Fruit fly (Drosophila melanogaster) whole organism, embryonic: ENCODE data around the gene HP1e.

Experiments used
- Blimp-1 ChIP-seq: fragments of 200-800 bp; sonication (Bioruptor generic); optimal IDR thresholded peaks from 3 replicates; lab custom pipeline; 2018; ENCODE audit warnings: missing biosample characterization, missing genetic modification characterization, mild to moderate bottlenecking, moderate library complexity, missing genetic modification reagents
- CG10959 ChIP-seq: fragments of 200-800 bp; sonication (Bioruptor generic); IDR thresholded peaks from 2 replicates; pipeline ENCODE4 v1.3.6; 2022; ENCODE audit warnings: missing biosample characterization, missing genetic modification characterization
- CG10979 ChIP-seq: fragments of 200-800 bp; sonication (Bioruptor generic); optimal IDR thresholded peaks from 2 replicates; lab custom pipeline; 2018; ENCODE audit warnings: missing biosample characterization, mild to moderate bottlenecking, missing genetic modification characterization, moderate library complexity
- CG12659 ChIP-seq: fragments of 200-800 bp; sonication (Bioruptor generic); optimal IDR thresholded peaks from 3 replicates; lab custom pipeline; 2017; ENCODE audit warnings: mild to moderate bottlenecking, missing biosample characterization, missing genetic modification reagents, missing genetic modification characterization
- CG13287 ChIP-seq: fragments of 200-800 bp; sonication (Bioruptor generic); IDR thresholded peaks from 2 replicates; pipeline ENCODE4 v1.3.6; 2022; ENCODE audit warnings: missing biosample characterization, missing genetic modification characterization; ENCODE audit not compliant: partially characterized antibody
- CG1647 ChIP-seq: fragments of 200-800 bp; sonication (Bioruptor generic); optimal IDR thresholded peaks from 3 replicates; lab custom pipeline; 2016; ENCODE audit warnings: missing biosample characterization, missing genetic modification characterization
- CG17186 ChIP-seq: fragments of 200-800 bp; sonication (Bioruptor generic); optimal IDR thresholded peaks from 3 replicates; lab custom pipeline; 2017; ENCODE audit warnings: missing biosample characterization, missing genetic modification reagents, missing genetic modification characterization
- CG17568 ChIP-seq: fragments of 200-800 bp; sonication (Bioruptor generic); optimal IDR thresholded peaks from 2 replicates; lab custom pipeline; 2018; ENCODE audit warnings: missing biosample characterization, mild to moderate bottlenecking, missing genetic modification characterization, moderate library complexity
- CG2712 ChIP-seq: fragments of 200-800 bp; optimal IDR thresholded peaks from 3 replicates; lab custom pipeline; 2019; ENCODE audit warnings: missing biosample characterization, mild to moderate bottlenecking, missing genetic modification characterization, moderate library complexity
- CG2889 ChIP-seq: fragments of 200-800 bp; sonication (Bioruptor generic); IDR thresholded peaks from 3 replicates; pipeline ENCODE4 v1.3.6; 2022; ENCODE audit warnings: missing biosample characterization, missing genetic modification characterization
- CG30403 ChIP-seq: fragments of 200-800 bp; sonication (Bioruptor generic); optimal IDR thresholded peaks from 3 replicates; lab custom pipeline; 2016; ENCODE audit warnings: missing biosample characterization, missing genetic modification characterization
- CG31388 ChIP-seq: fragments of 200-800 bp; sonication (Bioruptor generic); optimal IDR thresholded peaks from 2 replicates; lab custom pipeline; 2016; ENCODE audit warnings: missing biosample characterization, missing genetic modification characterization
- CG32532 ChIP-seq: fragments of 200-800 bp; sonication (Bioruptor generic); IDR thresholded peaks from 2 replicates; pipeline ENCODE4 v1.3.6; 2022; ENCODE audit warnings: missing biosample characterization, missing genetic modification characterization
- CG33557 ChIP-seq: fragments of 200-800 bp; sonication (Bioruptor generic); optimal IDR thresholded peaks from 2 replicates; lab custom pipeline; 2019; ENCODE audit warnings: missing biosample characterization, mild to moderate bottlenecking, missing genetic modification characterization, moderate library complexity
- CG3995 ChIP-seq: fragments of 200-800 bp; sonication (Bioruptor generic); optimal IDR thresholded peaks from 3 replicates; lab custom pipeline; 2016; ENCODE audit warnings: missing biosample characterization, missing genetic modification characterization
- CG6654 ChIP-seq: fragments of 200-800 bp; sonication (Bioruptor generic); optimal IDR thresholded peaks from 2 replicates; lab custom pipeline; 2017; ENCODE audit warnings: missing biosample characterization, mild to moderate bottlenecking, missing genetic modification characterization
- CG7963 ChIP-seq: fragments of 200-800 bp; sonication (Bioruptor generic); IDR thresholded peaks from 3 replicates; pipeline ENCODE4 v1.3.6; 2022; ENCODE audit warnings: missing biosample characterization, missing genetic modification characterization; ENCODE audit not compliant: partially characterized antibody
- CG8290 ChIP-seq, 3 experiments: fragments of 200-800 bp; sonication (Bioruptor generic); optimal IDR thresholded peaks; 2 replicates each; lab custom pipeline; 2016 to 2019; ENCODE audit warnings: missing biosample characterization in 3 of 3, missing genetic modification characterization in 3 of 3, mild to moderate bottlenecking in 2 of 3, moderate library complexity in 1 of 3
- CG8944 ChIP-seq: fragments of 200-800 bp; sonication (Bioruptor generic); optimal IDR thresholded peaks from 3 replicates; lab custom pipeline; 2016; ENCODE audit warnings: missing biosample characterization, missing genetic modification characterization
- CG9215 ChIP-seq: fragments of 200-800 bp; sonication (Bioruptor generic); IDR thresholded peaks from 2 replicates; pipeline ENCODE4 v1.3.6; 2022; ENCODE audit warnings: missing biosample characterization, missing genetic modification characterization
- CG9876 ChIP-seq: fragments of 200-800 bp; sonication (Bioruptor generic); optimal IDR thresholded peaks from 2 replicates; lab custom pipeline; 2016; ENCODE audit warnings: missing biosample characterization, missing genetic modification characterization
- CHES-1-like ChIP-seq: fragments of 200-800 bp; sonication (Bioruptor generic); optimal IDR thresholded peaks from 2 replicates; lab custom pipeline; 2016; ENCODE audit warnings: missing biosample characterization, missing genetic modification characterization
- CoRest ChIP-seq: fragments of 200-800 bp; sonication (Bioruptor generic); optimal IDR thresholded peaks from 3 replicates; lab custom pipeline; 2018; ENCODE audit warnings: missing biosample characterization, mild to moderate bottlenecking, missing genetic modification characterization, moderate library complexity
- D ChIP-seq, 2 experiments: fragments of 200-800 bp in 1 of 2; fragments of >200 bp in 1 of 2; sonication (Bioruptor generic) in 1 of 2; optimal IDR thresholded peaks; 2 replicates in 1 of 2; 3 replicates in 1 of 2; lab custom pipeline; 2017; ENCODE audit warnings: mild to moderate bottlenecking in 1 of 2, missing biosample characterization in 1 of 2, missing genetic modification characterization in 1 of 2, missing genetic modification reagents in 1 of 2
- Fer1 ChIP-seq: fragments of 200-800 bp; sonication (Bioruptor generic); optimal IDR thresholded peaks from 2 replicates; lab custom pipeline; 2017; ENCODE audit warnings: missing biosample characterization, mild to moderate bottlenecking, missing genetic modification characterization
- HHEX ChIP-seq: fragments of 200-800 bp; sonication (Bioruptor generic); optimal IDR thresholded peaks from 3 replicates; lab custom pipeline; 2017; ENCODE audit warnings: missing biosample characterization, mild to moderate bottlenecking, missing genetic modification characterization, missing genetic modification reagents
- Hand ChIP-seq: fragments of 200-800 bp; sonication (Bioruptor generic); optimal IDR thresholded peaks from 2 replicates; lab custom pipeline; 2017; ENCODE audit warnings: mild to moderate bottlenecking, missing biosample characterization, missing genetic modification reagents, missing genetic modification characterization
- NC2α ChIP-seq: fragments of 200-800 bp; sonication (Bioruptor generic); optimal IDR thresholded peaks from 2 replicates; lab custom pipeline; 2016; ENCODE audit warnings: missing biosample characterization, missing genetic modification characterization
- NC2β ChIP-seq: fragments of 200-800 bp; sonication (Bioruptor generic); optimal IDR thresholded peaks from 2 replicates; lab custom pipeline; 2016; ENCODE audit warnings: missing biosample characterization, missing genetic modification characterization
- Pdp1 ChIP-seq, 2 experiments: fragments of 200-800 bp; sonication (Bioruptor generic); optimal IDR thresholded peaks; 3 replicates each; lab custom pipeline; 2016; ENCODE audit warnings: missing biosample characterization in 2 of 2, missing genetic modification characterization in 2 of 2, mild to moderate bottlenecking in 1 of 2, moderate library complexity in 1 of 2
- Rfx ChIP-seq: fragments of 200-800 bp; sonication (Bioruptor generic); IDR thresholded peaks from 2 replicates; pipeline ENCODE4 v1.3.6; 2022; ENCODE audit warnings: missing biosample characterization, missing genetic modification characterization
- ara ChIP-seq: fragments of 200-800 bp; sonication (Bioruptor generic); IDR thresholded peaks from 2 replicates; pipeline ENCODE4 v1.3.6; 2022; ENCODE audit warnings: missing biosample characterization, missing genetic modification characterization
- cwo ChIP-seq: fragments of 200-800 bp; sonication (Bioruptor generic); optimal IDR thresholded peaks from 3 replicates; lab custom pipeline; 2017; ENCODE audit warnings: missing biosample characterization, missing genetic modification characterization, mild to moderate bottlenecking, moderate library complexity, missing genetic modification reagents
- disco-r ChIP-seq: fragments of 200-800 bp; sonication (Bioruptor generic); optimal IDR thresholded peaks from 2 replicates; lab custom pipeline; 2016; ENCODE audit warnings: missing biosample characterization, missing genetic modification characterization
- dpn ChIP-seq, 2 experiments: fragments of 200-800 bp; sonication (Bioruptor generic); optimal IDR thresholded peaks; 3 replicates each; lab custom pipeline; 2016; ENCODE audit warnings: missing biosample characterization in 2 of 2, missing genetic modification characterization in 2 of 2
- esg ChIP-seq: fragments of 200-800 bp; sonication (Bioruptor generic); conservative IDR thresholded peaks from 2 replicates; pipeline ENCODE4 v1.3.6; 2022; ENCODE audit warnings: missing biosample characterization, missing genetic modification characterization
- fru ChIP-seq: fragments of >200 bp; optimal IDR thresholded peaks from 2 replicates; lab custom pipeline; 2017
- ftz-f1 ChIP-seq: fragments of 200-800 bp; sonication (Bioruptor generic); optimal IDR thresholded peaks from 2 replicates; lab custom pipeline; 2016; ENCODE audit warnings: missing biosample characterization, missing genetic modification characterization
- grau ChIP-seq: fragments of 200-800 bp; optimal IDR thresholded peaks from 3 replicates; lab custom pipeline; 2019; ENCODE audit warnings: missing biosample characterization, mild to moderate bottlenecking, missing genetic modification characterization, moderate library complexity
- ham ChIP-seq: fragments of 200-800 bp; sonication (Bioruptor generic); IDR thresholded peaks from 2 replicates; pipeline ENCODE4 v1.3.6; 2022; ENCODE audit warnings: missing biosample characterization, missing genetic modification characterization
- mld ChIP-seq: fragments of 200-800 bp; sonication (Bioruptor generic); IDR thresholded peaks from 3 replicates; pipeline ENCODE4 v1.3.6; 2022; ENCODE audit warnings: missing biosample characterization, missing genetic modification characterization; ENCODE audit not compliant: partially characterized antibody
- nmo ChIP-seq: fragments of 200-800 bp; sonication (Bioruptor generic); optimal IDR thresholded peaks from 2 replicates; lab custom pipeline; 2018; ENCODE audit warnings: missing biosample characterization, mild to moderate bottlenecking, missing genetic modification characterization, moderate library complexity
- nom ChIP-seq: fragments of 200-800 bp; sonication (Bioruptor generic); optimal IDR thresholded peaks from 2 replicates; lab custom pipeline; 2017; ENCODE audit warnings: missing biosample characterization, missing genetic modification characterization, mild to moderate bottlenecking, moderate library complexity, missing genetic modification reagents
- pum ChIP-seq: fragments of 200-800 bp; sonication (Bioruptor generic); optimal IDR thresholded peaks from 2 replicates; lab custom pipeline; 2016; ENCODE audit warnings: missing biosample characterization, missing genetic modification characterization
- repo ChIP-seq: fragments of 200-800 bp; sonication (Bioruptor generic); optimal IDR thresholded peaks from 2 replicates; lab custom pipeline; 2016; ENCODE audit warnings: missing biosample characterization, missing genetic modification characterization
- schlank ChIP-seq: fragments of 200-800 bp; sonication (Bioruptor generic); optimal IDR thresholded peaks from 2 replicates; lab custom pipeline; 2018; ENCODE audit warnings: missing biosample characterization, mild to moderate bottlenecking, missing genetic modification characterization
- sens ChIP-seq: fragments of 200-800 bp; sonication (Bioruptor generic); peaks from one replicate; lab custom pipeline; 2016; ENCODE audit warnings: missing biosample characterization, missing genetic modification characterization
- sug ChIP-seq: fragments of 200-800 bp; optimal IDR thresholded peaks from 2 replicates; lab custom pipeline; 2019; ENCODE audit warnings: missing biosample characterization, mild to moderate bottlenecking, missing genetic modification characterization, moderate library complexity
- wdn ChIP-seq: fragments of 200-800 bp; sonication (Bioruptor generic); IDR thresholded peaks from 2 replicates; pipeline ENCODE4 v1.3.6; 2022; ENCODE audit warnings: missing biosample characterization, missing genetic modification characterization
- wek ChIP-seq: fragments of 200-800 bp; sonication (Bioruptor generic); optimal IDR thresholded peaks from 3 replicates; lab custom pipeline; 2018; ENCODE audit warnings: missing biosample characterization, mild to moderate bottlenecking, missing genetic modification characterization, moderate library complexity

HP1e gene

DNA sequence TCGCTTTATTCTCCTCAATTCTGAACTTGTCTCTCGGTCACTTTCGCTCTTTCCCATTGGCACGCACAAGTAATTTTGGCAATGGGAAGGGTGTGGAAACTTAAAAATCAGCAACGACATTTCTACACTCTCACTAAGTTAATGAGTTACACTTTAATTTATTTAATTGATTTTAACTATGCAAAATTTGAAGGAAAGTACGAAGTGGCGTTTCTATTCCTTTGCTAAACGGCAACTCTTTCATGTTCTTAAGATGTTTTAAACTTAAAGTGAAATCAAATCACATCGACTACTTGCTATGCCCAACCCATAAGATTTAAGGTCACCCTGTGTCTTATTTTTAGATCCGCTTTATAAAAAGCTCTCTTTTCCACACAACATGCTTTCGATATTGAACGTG lies 48.8 kb downstream of the HP1e start (continued):
- peak; percentile 62 for TF ChIP-seq esg (GFP tag; lab: Robert Waterston, UW)
- no peak for TF ChIP-seq CG31388
- TF ChIP-seq HHEX (GFP tag; lab: Kevin White, UChicago) = peak; percentile 57
- TF ChIP-seq mld = no peak
- TF ChIP-seq CHES-1-like (GFP tag; lab: Kevin White, UChicago) = no peak
- TF ChIP-seq CG8944 = no peak
- TF ChIP-seq ham (GFP tag; lab: Robert Waterston, UW) = no peak
- TF ChIP-seq Blimp-1 (GFP tag; lab: Kevin White, UChicago) = peak; percentile 33
- peak; percentile 81 for TF ChIP-seq sens (GFP tag; lab: Kevin White, UChicago)
- TF ChIP-seq dpn (GFP tag; optimal IDR thresholded peaks at IDR 0.05; lab: Kevin White, UChicago) = peak; percentile 53 to 64
- TF ChIP-seq Rfx (GFP tag; lab: Robert Waterston, UW) = peak; percentile 81; the same call in 1 of the 2 replicates
- no peak for TF ChIP-seq D (optimal IDR thresholded peaks at IDR 0.05; lab: Kevin White, UChicago)
- TF ChIP-seq D (GFP tag; optimal IDR thresholded peaks at IDR 0.05; lab: Kevin White, UChicago) = no peak
- TF ChIP-seq CoRest (tag; lab: Kevin White, UChicago) = peak; percentile 65
- no peak; the same call in 2 of the 3 replicates for TF ChIP-seq CG2889
- TF ChIP-seq CG32532 (GFP tag; lab: Robert Waterston, UW) = peak; percentile 73
- no peak for TF ChIP-seq Hand
- peak; percentile 31 for TF ChIP-seq CG1647 (GFP tag; lab: Kevin White, UChicago)
- TF ChIP-seq Fer1 (GFP tag; lab: Kevin White, UChicago) = peak; percentile 72
- peak; percentile 74 for TF ChIP-seq grau
- TF ChIP-seq CG9215 (GFP tag; lab: Robert Waterston, UW) = peak; percentile 36; the same call in 1 of the 2 replicates
- TF ChIP-seq cwo (GFP tag; lab: Kevin White, UChicago) = peak; percentile 52
- TF ChIP-seq CG10959 (GFP tag; lab: Robert Waterston, UW) = no peak
- peak; percentile 25 for TF ChIP-seq pum
- no peak for TF ChIP-seq CG9876 (GFP tag; lab: Kevin White, UChicago)
- peak; percentile 4 for TF ChIP-seq CG3995
- peak; percentile 28 to 49 for TF ChIP-seq Pdp1 (GFP tag; optimal IDR thresholded peaks at IDR 0.05; lab: Kevin White, UChicago)
- no peak for TF ChIP-seq nmo
- TF ChIP-seq CG13287 (GFP tag; lab: Robert Waterston, UW) = no peak
- no peak for TF ChIP-seq ftz-f1 (GFP tag; lab: Kevin White, UChicago)
- TF ChIP-seq CG10979 (tag; lab: Kevin White, UChicago) = no peak
- no peak for TF ChIP-seq schlank
- peak; percentile 49 for TF ChIP-seq sug (tag; lab: Kevin White, UChicago)
- no peak for TF ChIP-seq NC2β (GFP tag; lab: Kevin White, UChicago)
- TF ChIP-seq CG12659 (GFP tag; lab: Kevin White, UChicago) = peak; percentile 46
- no peak for TF ChIP-seq CG6654
- no peak for TF ChIP-seq disco-r (GFP tag; lab: Kevin White, UChicago)
- no peak for TF ChIP-seq CG33557 (GFP tag; lab: Kevin White, UChicago)
- TF ChIP-seq CG8290 (GFP tag; optimal IDR thresholded peaks at IDR 0.05; lab: Kevin White, UChicago) = no peak
- no peak for TF ChIP-seq CG8290 (tag; optimal IDR thresholded peaks at IDR 0.05; lab: Kevin White, UChicago)
- TF ChIP-seq CG17568 (GFP tag; lab: Kevin White, UChicago) = peak; percentile 57
- no peak for TF ChIP-seq CG17186 (GFP tag; lab: Kevin White, UChicago)
- TF ChIP-seq CG30403 (GFP tag; lab: Kevin White, UChicago) = peak; percentile 62
- TF ChIP-seq CG2712 (tag; lab: Kevin White, UChicago) = peak; percentile 45
- TF ChIP-seq NC2α (GFP tag; lab: Kevin White, UChicago) = no peak
- TF ChIP-seq ara = no peak
- no peak for TF ChIP-seq wek
- TF ChIP-seq wdn = no peak
- TF ChIP-seq nom = no peak
- TF ChIP-seq fru (lab: Kevin White, UChicago) = no peak
- TF ChIP-seq CG7963 = no peak
- TF ChIP-seq repo = no peak
